Fruit fly (Drosophila melanogaster) whole organism, prepupa: ENCODE results near the gene sina.
A peak's percentile ranks its signal among the peaks of the same experiment; 100 is the strongest.

ENCODE experiments used
- Blimp-1 ChIP-seq: fragments of 200-800 bp; sonication (Bioruptor generic); optimal IDR thresholded peaks from 3 replicates; lab custom pipeline; 2017; ENCODE audit warnings: missing biosample characterization, missing genetic modification characterization, mild to moderate bottlenecking, moderate library complexity, missing genetic modification reagents
- CG10631 ChIP-seq: fragments of 200-800 bp; sonication (Bioruptor generic); optimal IDR thresholded peaks from 2 replicates; lab custom pipeline; 2016; ENCODE audit warnings: missing biosample characterization, missing genetic modification characterization
- CG10669 ChIP-seq: fragments of 200-800 bp; sonication (Bioruptor generic); optimal IDR thresholded peaks from 3 replicates; lab custom pipeline; 2018; ENCODE audit warnings: missing biosample characterization, mild to moderate bottlenecking, missing genetic modification characterization, moderate library complexity
- CG11294 ChIP-seq: fragments of 200-800 bp; sonication (Bioruptor generic); IDR thresholded peaks from 2 replicates; pipeline ENCODE4 v1.3.6; 2022; ENCODE audit warnings: missing biosample characterization, missing genetic modification characterization
- CG11762 ChIP-seq: fragments of 200-800 bp; sonication (Bioruptor generic); optimal IDR thresholded peaks from 3 replicates; lab custom pipeline; 2016; ENCODE audit warnings: missing biosample characterization, missing genetic modification characterization; ENCODE audit not compliant: insufficient read depth
- CG11902 ChIP-seq: fragments of 200-800 bp; sonication (Bioruptor generic); optimal IDR thresholded peaks from 3 replicates; lab custom pipeline; 2016; ENCODE audit warnings: missing biosample characterization, missing genetic modification characterization
- CG15336 ChIP-seq: fragments of 200-800 bp; sonication (Bioruptor generic); IDR thresholded peaks from 2 replicates; pipeline ENCODE4 v1.3.6; 2022; ENCODE audit warnings: missing biosample characterization, missing genetic modification characterization
- CG1621 ChIP-seq: fragments of 200-800 bp; sonication (Bioruptor generic); optimal IDR thresholded peaks from 3 replicates; lab custom pipeline; 2018; ENCODE audit warnings: missing biosample characterization, mild to moderate bottlenecking, missing genetic modification characterization
- CG16779 ChIP-seq: fragments of 200-800 bp; sonication (Bioruptor generic); optimal IDR thresholded peaks from 3 replicates; lab custom pipeline; 2017; ENCODE audit warnings: missing biosample characterization, mild to moderate bottlenecking, missing genetic modification characterization
- CG3032 ChIP-seq: fragments of 200-800 bp; optimal IDR thresholded peaks from 2 replicates; lab custom pipeline; 2019; ENCODE audit warnings: missing biosample characterization, mild to moderate bottlenecking, missing genetic modification characterization, moderate library complexity
- CG31627 ChIP-seq: fragments of 200-800 bp; sonication (Bioruptor generic); optimal IDR thresholded peaks from 3 replicates; lab custom pipeline; 2016; ENCODE audit warnings: missing biosample characterization, missing genetic modification characterization
- CG32006 ChIP-seq: fragments of 200-800 bp; sonication (Bioruptor generic); optimal IDR thresholded peaks from 3 replicates; lab custom pipeline; 2017; ENCODE audit warnings: missing biosample characterization, mild to moderate bottlenecking, missing genetic modification characterization
- CG34406 ChIP-seq: fragments of 200-800 bp; sonication (Bioruptor generic); optimal IDR thresholded peaks from 3 replicates; lab custom pipeline; 2016; ENCODE audit warnings: missing biosample characterization, missing genetic modification characterization
- CG3919 ChIP-seq: fragments of 200-800 bp; sonication (Bioruptor generic); optimal IDR thresholded peaks from 3 replicates; lab custom pipeline; 2016; ENCODE audit warnings: missing biosample characterization, missing genetic modification characterization
- CG4318 ChIP-seq: fragments of 200-800 bp; sonication (Bioruptor generic); optimal IDR thresholded peaks from 3 replicates; lab custom pipeline; 2017; ENCODE audit warnings: missing biosample characterization, mild to moderate bottlenecking, missing genetic modification characterization
- CG6276 ChIP-seq: fragments of 200-800 bp; sonication (Bioruptor generic); optimal IDR thresholded peaks from 2 replicates; lab custom pipeline; 2017; ENCODE audit warnings: missing biosample characterization, mild to moderate bottlenecking, missing genetic modification characterization
- CG6792 ChIP-seq: fragments of 200-800 bp; sonication (Bioruptor generic); optimal IDR thresholded peaks from 3 replicates; lab custom pipeline; 2016; ENCODE audit warnings: missing biosample characterization, missing genetic modification characterization
- CG6854 ChIP-seq: fragments of 200-800 bp; sonication (Bioruptor generic); optimal IDR thresholded peaks from 2 replicates; lab custom pipeline; 2017; ENCODE audit warnings: missing biosample characterization, mild to moderate bottlenecking, missing genetic modification characterization
- CG7368 ChIP-seq: fragments of 200-800 bp; sonication (Bioruptor generic); optimal IDR thresholded peaks from 3 replicates; lab custom pipeline; 2016; ENCODE audit warnings: missing biosample characterization, missing genetic modification characterization
- CG8119 ChIP-seq: fragments of 200-800 bp; sonication (Bioruptor generic); IDR thresholded peaks from 3 replicates; pipeline ENCODE4 v1.3.6; 2022; ENCODE audit warnings: missing biosample characterization, missing genetic modification characterization
- CG8319 ChIP-seq: fragments of 200-800 bp; sonication (Bioruptor generic); optimal IDR thresholded peaks from 3 replicates; lab custom pipeline; 2016; ENCODE audit warnings: missing biosample characterization, missing genetic modification characterization
- CG8632 ChIP-seq: fragments of 200-800 bp; sonication (Bioruptor generic); optimal IDR thresholded peaks from 3 replicates; lab custom pipeline; 2016; ENCODE audit warnings: missing biosample characterization, missing genetic modification characterization
- CG9139 ChIP-seq: fragments of 200-800 bp; sonication (Bioruptor generic); optimal IDR thresholded peaks from 3 replicates; lab custom pipeline; 2017; ENCODE audit warnings: missing biosample characterization, mild to moderate bottlenecking, missing genetic modification characterization
- Eip75B ChIP-seq: fragments of 200-800 bp; sonication (Bioruptor generic); optimal IDR thresholded peaks from 3 replicates; lab custom pipeline; 2016; ENCODE audit warnings: missing biosample characterization, missing genetic modification characterization
- Eip93F ChIP-seq: fragments of 200-800 bp; sonication (Bioruptor generic); optimal IDR thresholded peaks from 2 replicates; lab custom pipeline; 2016; ENCODE audit warnings: missing biosample characterization, mild to moderate bottlenecking, missing genetic modification characterization
- Ets21C ChIP-seq: fragments of 200-800 bp; sonication (Bioruptor generic); optimal IDR thresholded peaks from 3 replicates; lab custom pipeline; 2016; ENCODE audit warnings: missing biosample characterization, missing genetic modification characterization
- Ets96B ChIP-seq: fragments of 200-800 bp; optimal IDR thresholded peaks from 2 replicates; lab custom pipeline; 2019; ENCODE audit warnings: missing biosample characterization, mild to moderate bottlenecking, missing genetic modification characterization, moderate library complexity
- Gug ChIP-seq: fragments of 200-800 bp; sonication (Bioruptor generic); IDR thresholded peaks from 2 replicates; pipeline ENCODE4 v1.3.6; 2022; ENCODE audit warnings: missing biosample characterization, missing genetic modification characterization
- Hr39 ChIP-seq: fragments of 200-800 bp; sonication (Bioruptor generic); optimal IDR thresholded peaks from 2 replicates; lab custom pipeline; 2016; ENCODE audit warnings: missing biosample characterization, missing genetic modification characterization
- OdsH ChIP-seq: fragments of 200-800 bp; sonication (Bioruptor generic); optimal IDR thresholded peaks from 3 replicates; lab custom pipeline; 2016; ENCODE audit warnings: missing biosample characterization, missing genetic modification characterization
- Sox14 ChIP-seq: fragments of 200-800 bp; sonication (Bioruptor generic); optimal IDR thresholded peaks from 3 replicates; lab custom pipeline; 2016; ENCODE audit warnings: missing biosample characterization, missing genetic modification characterization
- Sox15 ChIP-seq: fragments of 200-800 bp; sonication (Bioruptor generic); optimal IDR thresholded peaks from 3 replicates; lab custom pipeline; 2016; ENCODE audit warnings: missing biosample characterization, missing genetic modification characterization
- achi ChIP-seq: fragments of 200-800 bp; sonication (Bioruptor generic); optimal IDR thresholded peaks from 3 replicates; lab custom pipeline; 2016; ENCODE audit warnings: missing biosample characterization, missing genetic modification characterization
- acj6 ChIP-seq: fragments of 200-800 bp; sonication (Bioruptor generic); optimal IDR thresholded peaks from 3 replicates; lab custom pipeline; 2016; ENCODE audit warnings: missing biosample characterization, missing genetic modification characterization
- cyc ChIP-seq: fragments of 200-800 bp; sonication (Bioruptor generic); optimal IDR thresholded peaks from 3 replicates; lab custom pipeline; 2016; ENCODE audit warnings: missing biosample characterization, missing genetic modification characterization
- dsx ChIP-seq: fragments of 200-800 bp; optimal IDR thresholded peaks from 3 replicates; lab custom pipeline; 2019; ENCODE audit warnings: missing biosample characterization, mild to moderate bottlenecking, missing genetic modification characterization, moderate library complexity; ENCODE audit not compliant: poor library complexity, severe bottlenecking
- eg ChIP-seq: fragments of 200-800 bp; sonication (Bioruptor generic); IDR thresholded peaks from 3 replicates; pipeline ENCODE4 v1.3.6; 2022; ENCODE audit warnings: missing biosample characterization, missing genetic modification characterization
- fd59A ChIP-seq: fragments of 200-800 bp; sonication (Bioruptor generic); optimal IDR thresholded peaks from 2 replicates; lab custom pipeline; 2017; ENCODE audit warnings: missing biosample characterization, mild to moderate bottlenecking, missing genetic modification characterization, missing genetic modification reagents
- fd85E ChIP-seq: fragments of 200-800 bp; sonication (Bioruptor generic); optimal IDR thresholded peaks from 3 replicates; lab custom pipeline; 2016; ENCODE audit warnings: missing biosample characterization, missing genetic modification characterization
- fkh ChIP-seq: fragments of 200-800 bp; sonication (Bioruptor generic); optimal IDR thresholded peaks from 3 replicates; lab custom pipeline; 2017; ENCODE audit warnings: missing biosample characterization, mild to moderate bottlenecking, missing genetic modification characterization, moderate library complexity
- lz ChIP-seq: fragments of 200-800 bp; sonication (Bioruptor generic); optimal IDR thresholded peaks from 3 replicates; lab custom pipeline; 2016; ENCODE audit warnings: missing biosample characterization, missing genetic modification characterization
- net ChIP-seq: fragments of 200-800 bp; sonication (Bioruptor generic); optimal IDR thresholded peaks from 3 replicates; lab custom pipeline; 2016; ENCODE audit warnings: missing biosample characterization, missing genetic modification characterization
- pdm3 ChIP-seq: fragments of 200-800 bp; sonication (Bioruptor generic); optimal IDR thresholded peaks from 3 replicates; lab custom pipeline; 2016; ENCODE audit warnings: missing biosample characterization, missing genetic modification characterization
- salr ChIP-seq, 2 experiments: fragments of 200-800 bp; sonication (Bioruptor generic); optimal IDR thresholded peaks; 3 replicates each; lab custom pipeline; 2016 to 2018; ENCODE audit warnings: missing biosample characterization in 2 of 2, missing genetic modification characterization in 2 of 2, mild to moderate bottlenecking in 1 of 2
- spab ChIP-seq: fragments of 200-800 bp; sonication (Bioruptor generic); optimal IDR thresholded peaks from 2 replicates; lab custom pipeline; 2017; ENCODE audit warnings: missing biosample characterization, mild to moderate bottlenecking, missing genetic modification characterization, missing genetic modification reagents
- svp ChIP-seq: fragments of 200-800 bp; sonication (Bioruptor generic); peaks from one replicate; lab custom pipeline; 2016; ENCODE audit warnings: missing biosample characterization, missing genetic modification characterization
- topi ChIP-seq: fragments of 200-800 bp; sonication (Bioruptor generic); optimal IDR thresholded peaks from 3 replicates; lab custom pipeline; 2016; ENCODE audit warnings: missing biosample characterization, missing genetic modification characterization

sina gene

dm6 chr3L:16805806-16806719, 47.5 kb upstream of the sina start (continued):
- TF ChIP-seq CG11902 (GFP tag; lab: Kevin White, UChicago) (no peak), CG16779 (tag; lab: Kevin White, UChicago) (no peak), CG6792 (peak; percentile 39), Gug (GFP tag; lab: Robert Waterston, UW) (no peak), CG6276 (GFP tag; lab: Kevin White, UChicago) (no peak), CG10631 (GFP tag; lab: Kevin White, UChicago) (peak; percentile 56), CG9139 (GFP tag; lab: Kevin White, UChicago) (peak; percentile 42)

dm6 chr3L:16806823-16807325, 46.7 kb upstream of the sina start:
- TF ChIP-seq fkh (GFP tag; lab: Kevin White, UChicago): no peak
- peak; percentile 84 for TF ChIP-seq CG8119 (GFP tag; lab: Robert Waterston, UW)
- peak; percentile 37 for TF ChIP-seq Ets21C
- TF ChIP-seq Gug (GFP tag; lab: Robert Waterston, UW): 0 out of 2 replicates have a peak, but pooled peaks have one; percentile 22
- peak; percentile 87 for TF ChIP-seq acj6 (GFP tag; lab: Kevin White, UChicago)
- TF ChIP-seq CG34406: peak; percentile 84
- peak; percentile 64 for TF ChIP-seq Sox15
- TF ChIP-seq net (GFP tag; lab: Kevin White, UChicago): peak; percentile 80
- TF ChIP-seq salr (GFP tag; optimal IDR thresholded peaks at IDR 0.05; lab: Kevin White, UChicago): peak; percentile 25 to 92
- TF ChIP-seq CG10669 (GFP tag; lab: Kevin White, UChicago): peak; percentile 76
- TF ChIP-seq CG1621 (tag; lab: Kevin White, UChicago): peak; percentile 53
- TF ChIP-seq achi (GFP tag; lab: Kevin White, UChicago): peak; percentile 82
- TF ChIP-seq Blimp-1 (GFP tag; lab: Kevin White, UChicago): peak; percentile 32
- peak; percentile 55 for TF ChIP-seq lz (GFP tag; lab: Kevin White, UChicago)
- peak; percentile 55 for TF ChIP-seq CG6854 (GFP tag; lab: Kevin White, UChicago)
- TF ChIP-seq svp (GFP tag; lab: Kevin White, UChicago): no peak
- TF ChIP-seq Eip93F (GFP tag; lab: Kevin White, UChicago): no peak
- TF ChIP-seq pdm3: peak; percentile 66
- TF ChIP-seq dsx (GFP tag; lab: Kevin White, UChicago): peak; percentile 82
- peak; percentile 37 for TF ChIP-seq topi (GFP tag; lab: Kevin White, UChicago)
- peak; percentile 76 for TF ChIP-seq CG4318 (GFP tag; lab: Kevin White, UChicago)
- TF ChIP-seq Eip75B (GFP tag; lab: Kevin White, UChicago): peak; percentile 7
- TF ChIP-seq CG32006 (GFP tag; lab: Kevin White, UChicago): peak; percentile 94
- TF ChIP-seq Sox14 (GFP tag; lab: Kevin White, UChicago): peak; percentile 37
- TF ChIP-seq CG6792: peak; percentile 73
- peak; percentile 93 for TF ChIP-seq fd59A (GFP tag; lab: Kevin White, UChicago)
- TF ChIP-seq CG7368 (GFP tag; lab: Kevin White, UChicago): peak; percentile 36
- peak; percentile 57 for TF ChIP-seq CG31627
- TF ChIP-seq CG3032 (tag; lab: Kevin White, UChicago): peak; percentile 93
- peak; percentile 65 for TF ChIP-seq CG8319 (GFP tag; lab: Kevin White, UChicago)
- peak; percentile 93 for TF ChIP-seq spab (GFP tag; lab: Kevin White, UChicago)
- TF ChIP-seq CG11294 (GFP tag; lab: Robert Waterston, UW): peak; percentile 49
- peak; percentile 84 for TF ChIP-seq OdsH
- TF ChIP-seq Ets96B (tag; lab: Kevin White, UChicago): peak; percentile 89
- no peak for TF ChIP-seq fd85E
- peak; percentile 54 for TF ChIP-seq Hr39 (GFP tag; lab: Kevin White, UChicago)
- peak; percentile 80 for TF ChIP-seq CG15336 (GFP tag; lab: Robert Waterston, UW)
- peak; percentile 54 for TF ChIP-seq cyc (GFP tag; lab: Kevin White, UChicago)
- TF ChIP-seq CG3919 (GFP tag; lab: Kevin White, UChicago): peak; percentile 80
- peak; percentile 85 for TF ChIP-seq CG8632 (GFP tag; lab: Kevin White, UChicago)
- TF ChIP-seq CG11762: peak; percentile 59
- TF ChIP-seq CG16779 (tag; lab: Kevin White, UChicago): peak; percentile 84
- peak; percentile 64; the same call in 2 of the 3 replicates for TF ChIP-seq eg (GFP tag; lab: Robert Waterston, UW)
